Worm (Caenorhabditis elegans) whole organism, L2 larva: Measurements from ENCODE around the gene gos-28.
A peak's percentile ranks its signal among the peaks of the same experiment; 100 is the strongest.

Source experiments
- C34F6.9 ChIP-seq: fragments of 150-350 bp; optimal IDR thresholded peaks from 2 replicates; lab custom pipeline; 2014; ENCODE audit warnings: missing biosample characterization, missing genetic modification characterization
- F13H6.1 ChIP-seq: sonication (generic microtip); optimal IDR thresholded peaks from 2 replicates; lab custom pipeline; 2016; ENCODE audit warnings: missing genetic modification characterization, missing compliant biosample characterization
- Y55F3AM.14 ChIP-seq: fragments of 200-800 bp; sonication (Bioruptor generic); optimal IDR thresholded peaks from 2 replicates; lab custom pipeline; 2018; ENCODE audit warnings: mild to moderate bottlenecking, missing genetic modification characterization, missing compliant biosample characterization
- alr-1 ChIP-seq: fragments of 150-350 bp; optimal IDR thresholded peaks from 2 replicates; lab custom pipeline; 2014; ENCODE audit warnings: missing biosample characterization, missing genetic modification characterization
- aly-2 ChIP-seq: fragments of 150-350 bp; optimal IDR thresholded peaks from 2 replicates; lab custom pipeline; 2014; ENCODE audit warnings: missing biosample characterization, missing genetic modification characterization
- ama-1 ChIP-seq: fragments of 150-350 bp; optimal IDR thresholded peaks from 2 replicates; lab custom pipeline; 2018; ENCODE audit warnings: inconsistent platforms
- blmp-1 ChIP-seq: sonication (generic microtip); optimal IDR thresholded peaks from 2 replicates; lab custom pipeline; 2017; ENCODE audit warnings: missing genetic modification characterization, mild to moderate bottlenecking, missing compliant biosample characterization, antibody characterized with exemption, moderate library complexity; ENCODE audit not compliant: insufficient read depth
- crh-2 ChIP-seq: sonication (generic microtip); optimal IDR thresholded peaks from 2 replicates; lab custom pipeline; 2017; ENCODE audit warnings: missing biosample characterization, missing genetic modification characterization
- dmd-4 ChIP-seq: sonication (generic microtip); optimal IDR thresholded peaks from 2 replicates; lab custom pipeline; 2017; ENCODE audit warnings: missing biosample characterization, missing genetic modification characterization
- egl-27 ChIP-seq: sonication (generic microtip); optimal IDR thresholded peaks from 3 replicates; lab custom pipeline; 2017; ENCODE audit warnings: missing biosample characterization, missing genetic modification reagents, missing genetic modification characterization
- elt-1 ChIP-seq: fragments of 150-350 bp; optimal IDR thresholded peaks from 2 replicates; lab custom pipeline; 2014; ENCODE audit warnings: missing biosample characterization, missing genetic modification characterization
- elt-3 ChIP-seq: sonication (generic microtip); optimal IDR thresholded peaks from 2 replicates; lab custom pipeline; 2017; ENCODE audit warnings: missing biosample characterization, missing genetic modification characterization
- gmeb-1 ChIP-seq: fragments of 150-350 bp; optimal IDR thresholded peaks from 2 replicates; lab custom pipeline; 2014; ENCODE audit warnings: missing biosample characterization, missing genetic modification characterization
- lin-11 ChIP-seq: fragments of 150-350 bp; sonication (generic microtip); optimal IDR thresholded peaks from 2 replicates; lab custom pipeline; 2014; ENCODE audit warnings: missing biosample characterization, missing genetic modification characterization, inconsistent platforms, mixed read lengths
- lin-13 ChIP-seq: fragments of 150-350 bp; optimal IDR thresholded peaks from 2 replicates; lab custom pipeline; 2014; ENCODE audit warnings: missing biosample characterization, missing genetic modification reagents, missing genetic modification characterization
- lin-39 ChIP-seq: fragments of 150-350 bp; optimal IDR thresholded peaks from 2 replicates; lab custom pipeline; 2014; ENCODE audit warnings: missing biosample characterization, missing genetic modification reagents, missing genetic modification characterization
- lsy-2 ChIP-seq, 2 experiments: fragments of 150-350 bp in 1 of 2; sonication (generic microtip) in 1 of 2; optimal IDR thresholded peaks; 2 replicates each; lab custom pipeline; 2014 to 2017; ENCODE audit warnings: missing biosample characterization in 2 of 2, missing genetic modification characterization in 2 of 2
- mab-5 ChIP-seq: fragments of 150-350 bp; optimal IDR thresholded peaks from 2 replicates; lab custom pipeline; 2014; ENCODE audit warnings: missing biosample characterization, missing genetic modification characterization
- mbf-1 ChIP-seq: sonication (generic microtip); optimal IDR thresholded peaks from 2 replicates; lab custom pipeline; 2017; ENCODE audit warnings: missing biosample characterization, missing genetic modification characterization
- mdl-1 ChIP-seq, 2 experiments: fragments of 150-350 bp in 1 of 2; sonication (generic microtip) in 1 of 2; optimal IDR thresholded peaks; 2 replicates each; lab custom pipeline; 2017; ENCODE audit warnings: missing biosample characterization in 2 of 2, missing genetic modification characterization in 2 of 2
- nhr-10 ChIP-seq: sonication (generic microtip); optimal IDR thresholded peaks from 2 replicates; lab custom pipeline; 2017; ENCODE audit warnings: missing biosample characterization, missing genetic modification characterization
- nhr-11 ChIP-seq: fragments of 150-350 bp; optimal IDR thresholded peaks from 2 replicates; lab custom pipeline; 2014; ENCODE audit warnings: missing biosample characterization, missing genetic modification characterization
- nhr-129 ChIP-seq: fragments of 150-350 bp; optimal IDR thresholded peaks from 2 replicates; lab custom pipeline; 2014; ENCODE audit warnings: missing biosample characterization, missing genetic modification characterization
- nhr-23 ChIP-seq: fragments of 150-350 bp; optimal IDR thresholded peaks from 2 replicates; lab custom pipeline; 2014; ENCODE audit warnings: missing biosample characterization, missing genetic modification reagents, missing genetic modification characterization
- nhr-25 ChIP-seq: fragments of 150-350 bp; sonication (generic microtip); optimal IDR thresholded peaks from 3 replicates; lab custom pipeline; 2014; ENCODE audit warnings: missing biosample characterization, missing genetic modification characterization
- nhr-6 ChIP-seq: fragments of 150-350 bp; optimal IDR thresholded peaks from 2 replicates; lab custom pipeline; 2014; ENCODE audit warnings: missing biosample characterization, missing genetic modification characterization
- nhr-77 ChIP-seq: fragments of 150-350 bp; optimal IDR thresholded peaks from 2 replicates; lab custom pipeline; 2014; ENCODE audit warnings: missing biosample characterization, missing genetic modification characterization
- sem-4 ChIP-seq: fragments of 150-350 bp; optimal IDR thresholded peaks from 2 replicates; lab custom pipeline; 2014; ENCODE audit warnings: missing biosample characterization, missing genetic modification reagents, missing genetic modification characterization
- sma-3 ChIP-seq: sonication (generic microtip); optimal IDR thresholded peaks from 2 replicates; lab custom pipeline; 2016; ENCODE audit warnings: missing genetic modification reagents, missing genetic modification characterization, missing compliant biosample characterization
- sma-9 ChIP-seq, 2 experiments: fragments of 150-350 bp in 1 of 2; sonication (generic microtip) in 1 of 2; optimal IDR thresholded peaks; 2 replicates each; lab custom pipeline; 2014 to 2016; ENCODE audit warnings: missing genetic modification characterization in 2 of 2, mild to moderate bottlenecking in 1 of 2, missing biosample characterization in 1 of 2, missing compliant biosample characterization in 1 of 2, missing genetic modification reagents in 1 of 2, moderate library complexity in 1 of 2
- snpc-4 ChIP-seq: fragments of 150-350 bp; optimal IDR thresholded peaks from 2 replicates; lab custom pipeline; 2014; ENCODE audit warnings: missing biosample characterization, missing genetic modification characterization
- unc-39 ChIP-seq: fragments of 150-350 bp; optimal IDR thresholded peaks from 2 replicates; lab custom pipeline; 2014; ENCODE audit warnings: missing biosample characterization, missing genetic modification characterization
- unc-55 ChIP-seq: fragments of 150-350 bp; sonication (generic microtip); optimal IDR thresholded peaks from 3 replicates; lab custom pipeline; 2014; ENCODE audit warnings: missing biosample characterization, missing genetic modification reagents, missing genetic modification characterization
- unc-62 ChIP-seq: fragments of 150-350 bp; optimal IDR thresholded peaks from 2 replicates; lab custom pipeline; 2014; ENCODE audit warnings: missing biosample characterization, missing genetic modification reagents, missing genetic modification characterization
- ztf-4 ChIP-seq: fragments of 150-350 bp; optimal IDR thresholded peaks from 2 replicates; lab custom pipeline; 2014; ENCODE audit warnings: missing biosample characterization, missing genetic modification characterization

Gene gos-28

DNA sequence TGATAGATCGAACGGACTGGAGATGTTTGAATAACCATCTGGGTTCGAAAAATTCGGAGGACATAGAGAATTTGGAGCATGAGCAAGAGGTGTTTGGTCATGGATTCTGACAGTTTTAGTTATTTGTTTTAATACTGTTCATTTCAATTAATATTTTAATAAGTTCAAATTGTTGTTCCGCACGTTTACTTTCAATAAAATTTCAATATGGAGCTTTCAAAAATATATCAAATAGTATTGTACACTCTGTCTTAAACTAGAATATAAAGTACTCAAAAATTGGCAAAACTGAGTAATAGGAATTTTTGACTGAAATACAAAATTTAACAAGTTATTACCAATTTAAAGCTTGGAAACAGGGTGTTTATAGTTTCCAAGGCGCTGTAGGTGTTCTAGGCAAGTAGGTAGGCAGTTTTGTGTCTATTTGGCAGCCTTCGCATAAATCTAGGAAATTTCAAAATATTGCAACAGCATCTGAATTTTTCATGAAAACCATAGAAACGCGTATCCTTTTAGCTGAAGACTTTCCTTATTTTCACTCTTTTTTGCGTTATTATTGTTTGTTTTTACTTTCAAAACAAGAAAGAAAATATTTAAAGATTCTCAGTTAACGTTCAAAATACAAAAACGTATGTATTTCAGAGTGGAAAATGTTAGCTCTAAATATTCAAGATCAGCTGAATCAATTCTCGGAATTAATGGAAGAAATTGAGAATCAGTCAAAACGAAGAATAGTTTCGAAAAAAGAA is 18.2 kb upstream of the gos-28 start, which contains the start of the genes T20B12.5 and T20B12.4:
T20B12.5 (minus strand) TSS at position 101 of the 749 bp plus-strand sequence.
T20B12.4 (plus strand) TSS at position 699 of the 749 bp plus-strand sequence.
- TF ChIP-seq sma-9 (GFP tag; optimal IDR thresholded peaks at IDR 0.05; lab: Kevin White, UChicago): no peak
- TF ChIP-seq sma-9 (tag; optimal IDR thresholded peaks at IDR 0.05; lab: Kevin White, UChicago): no peak
- no peak for TF ChIP-seq snpc-4 (tag; lab: Kevin White, UChicago)
- no peak for TF ChIP-seq sma-3 (GFP tag; lab: Kevin White, UChicago)
- TF ChIP-seq mab-5 (tag; lab: Kevin White, UChicago): no peak
- TF ChIP-seq unc-62: no peak
- TF ChIP-seq lsy-2 (tag; optimal IDR thresholded peaks at IDR 0.05; lab: Kevin White, UChicago): no peak
- no peak for TF ChIP-seq alr-1 (tag; lab: Kevin White, UChicago)
- TF ChIP-seq nhr-10: no peak
- no peak for TF ChIP-seq nhr-129 (tag; lab: Kevin White, UChicago)
- TF ChIP-seq gmeb-1 (tag; lab: Kevin White, UChicago): no peak
- no peak for TF ChIP-seq lin-13 (GFP tag; lab: Kevin White, UChicago)

DNA sequence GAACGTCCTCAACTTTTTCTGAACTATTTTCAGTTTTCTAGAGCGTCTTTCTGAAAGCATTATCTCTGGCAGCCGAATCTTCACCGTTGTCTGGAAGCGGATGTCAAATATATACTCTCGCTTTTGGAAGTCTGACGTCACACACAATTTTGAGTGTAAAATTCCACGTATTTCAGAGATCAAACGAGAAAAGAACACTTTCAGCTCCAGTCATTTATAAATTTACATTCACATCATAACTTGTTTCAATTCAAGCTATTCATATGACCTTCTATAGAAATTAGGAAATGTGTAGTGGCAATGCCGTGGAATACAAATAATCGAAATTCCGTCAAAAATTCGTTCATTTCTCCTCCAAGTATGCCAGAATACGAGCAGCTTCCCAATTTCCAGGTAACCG is 16.6 kb upstream of the gos-28 start, which contains the start of gene F08F8.11:
F08F8.11 (plus strand) TSS at position 301 of the 400 bp plus-strand sequence.
- TF ChIP-seq nhr-6 (tag; lab: Kevin White, UChicago): no peak
- TF ChIP-seq elt-3: no peak
- TF ChIP-seq lsy-2 (tag; optimal IDR thresholded peaks at IDR 0.05; lab: Kevin White, UChicago): no peak
- no peak for TF ChIP-seq unc-39 (tag; lab: Kevin White, UChicago)

DNA sequence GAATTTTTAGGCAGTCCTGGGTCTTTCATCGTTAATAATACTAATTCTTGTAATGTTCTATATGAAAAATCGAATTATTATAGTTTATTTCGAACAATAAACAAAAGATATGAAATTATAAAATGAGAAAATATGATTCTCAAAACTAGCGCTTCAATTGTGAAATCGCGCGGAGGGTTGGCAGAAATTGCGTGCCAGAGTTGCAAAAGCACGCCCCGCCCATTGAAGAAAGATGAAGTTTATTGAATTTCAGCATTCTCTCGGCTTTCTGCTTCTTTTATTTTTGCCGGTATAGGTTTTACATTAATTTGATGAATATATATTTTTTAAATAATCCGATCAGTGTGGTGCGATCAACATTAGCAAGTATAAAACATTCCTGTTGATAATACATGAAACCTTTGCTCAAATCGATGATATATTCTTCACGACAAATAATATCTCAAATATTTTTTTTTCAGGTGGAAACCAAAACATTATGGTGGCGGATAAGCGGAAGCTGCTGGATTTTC is 10.1 kb upstream of the gos-28 start, which contains the start of the genes eco-1 and hmgr-1:
eco-1 (minus strand) TSS at position 59 of the 512 bp plus-strand sequence.
hmgr-1 (plus strand) TSS at position 462 of the 512 bp plus-strand sequence.
- TF ChIP-seq sma-9 (GFP tag; optimal IDR thresholded peaks at IDR 0.05; lab: Kevin White, UChicago) (peak; percentile 54), sma-9 (tag; optimal IDR thresholded peaks at IDR 0.05; lab: Kevin White, UChicago) (no peak), gmeb-1 (tag; lab: Kevin White, UChicago) (peak; percentile 70), C34F6.9 (tag; lab: Kevin White, UChicago) (peak; percentile 46), sma-3 (GFP tag; lab: Kevin White, UChicago) (no peak), nhr-11 (tag; lab: Kevin White, UChicago) (no peak), lsy-2 (tag; optimal IDR thresholded peaks at IDR 0.05; lab: Kevin White, UChicago) (peak; percentile 31 to 64), unc-55 (GFP tag; lab: Kevin White, UChicago) (peak; percentile 60)

DNA sequence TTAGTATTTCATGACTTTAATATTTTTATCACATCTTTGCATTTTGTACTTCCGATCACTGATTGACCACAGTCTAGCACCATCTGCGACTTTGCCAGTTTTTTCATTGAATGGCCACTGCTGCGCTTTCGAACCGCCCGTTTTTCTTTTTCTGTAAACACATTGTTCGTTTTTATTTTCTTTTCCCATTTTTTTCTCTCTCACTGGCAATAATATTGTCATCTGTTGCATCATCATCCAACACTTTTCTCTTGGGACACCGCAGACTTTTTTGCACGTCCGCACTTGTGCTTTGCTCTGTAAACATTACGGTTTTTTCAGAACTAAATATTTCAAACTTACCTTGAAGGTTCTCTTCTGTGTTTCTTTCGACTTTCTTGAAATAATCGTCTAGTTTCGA is 9.7 kb upstream of the gos-28 start:
- no peak for TF ChIP-seq mdl-1 (tag; optimal IDR thresholded peaks at IDR 0.05; lab: Kevin White, UChicago)
- peak; percentile 96 for TF ChIP-seq nhr-129 (tag; lab: Kevin White, UChicago)

DNA sequence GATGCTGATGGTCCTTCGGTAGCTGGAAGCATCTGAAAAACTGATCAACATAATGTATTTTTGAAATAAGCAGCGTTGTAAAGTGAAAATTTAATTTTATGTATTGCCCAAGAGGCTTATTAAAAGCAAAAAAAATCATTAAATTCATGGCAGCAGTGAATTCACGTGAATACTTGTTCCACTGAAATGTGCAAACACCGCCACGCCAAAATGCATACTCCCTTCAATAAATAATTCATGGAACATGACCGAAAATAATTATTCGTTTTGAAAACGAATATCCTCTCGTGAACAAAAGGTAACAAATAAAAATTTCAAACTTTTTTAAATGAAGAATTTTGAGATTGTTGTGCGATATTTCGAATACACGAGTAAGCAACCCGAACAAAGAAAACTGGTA is 8.4 kb upstream of the gos-28 start, which contains the start of gene F08F8.10:
F08F8.10 (minus strand) TSS at position 38 of the 400 bp plus-strand sequence.
- no peak for TF ChIP-seq aly-2 (tag; lab: Kevin White, UChicago)
- TF ChIP-seq Y55F3AM.14: no peak
- TF ChIP-seq snpc-4 (tag; lab: Kevin White, UChicago): no peak
- no peak for TF ChIP-seq mbf-1
- no peak for TF ChIP-seq nhr-6 (tag; lab: Kevin White, UChicago)
- no peak for TF ChIP-seq mab-5 (tag; lab: Kevin White, UChicago)
- no peak for TF ChIP-seq sem-4 (tag; lab: Kevin White, UChicago)
- TF ChIP-seq dmd-4 (tag; lab: Kevin White, UChicago): no peak
- TF ChIP-seq nhr-25 (tag; lab: Kevin White, UChicago): peak; percentile 38
- no peak for TF ChIP-seq ztf-4
- TF ChIP-seq elt-1 (tag; lab: Kevin White, UChicago): no peak
- TF ChIP-seq egl-27: no peak
- TF ChIP-seq gmeb-1 (tag; lab: Kevin White, UChicago): no peak
- peak; percentile 83 for TF ChIP-seq C34F6.9 (tag; lab: Kevin White, UChicago)
- TF ChIP-seq unc-55 (GFP tag; lab: Kevin White, UChicago): peak; percentile 57
- peak; percentile 45 for TF ChIP-seq nhr-129 (tag; lab: Kevin White, UChicago)
- TF ChIP-seq elt-3: no peak
- no peak for TF ChIP-seq lin-39
- no peak for TF ChIP-seq lin-13 (GFP tag; lab: Kevin White, UChicago)
- TF ChIP-seq crh-2: peak; percentile 44
- no peak for TF ChIP-seq ama-1 (lab: Kevin White, UChicago)
- TF ChIP-seq nhr-23 (tag; lab: Kevin White, UChicago): no peak
- no peak for TF ChIP-seq nhr-11 (tag; lab: Kevin White, UChicago)
- no peak for TF ChIP-seq sma-3 (GFP tag; lab: Kevin White, UChicago)
- no peak for TF ChIP-seq lin-11 (tag; lab: Kevin White, UChicago)
- TF ChIP-seq blmp-1 (tag; lab: Kevin White, UChicago): no peak
- TF ChIP-seq lsy-2 (tag; optimal IDR thresholded peaks at IDR 0.05; lab: Kevin White, UChicago): peak in 1 of 2 experiments; percentile 62
- peak; percentile 0 for TF ChIP-seq F13H6.1 (tag; lab: Kevin White, UChicago)
- TF ChIP-seq sma-9 (GFP tag; optimal IDR thresholded peaks at IDR 0.05; lab: Kevin White, UChicago): peak; percentile 46
- no peak for TF ChIP-seq sma-9 (tag; optimal IDR thresholded peaks at IDR 0.05; lab: Kevin White, UChicago)
- TF ChIP-seq nhr-77: no peak
